ENCODE assay signal across 1 fruit fly cellular context in the genomic region with DNA sequence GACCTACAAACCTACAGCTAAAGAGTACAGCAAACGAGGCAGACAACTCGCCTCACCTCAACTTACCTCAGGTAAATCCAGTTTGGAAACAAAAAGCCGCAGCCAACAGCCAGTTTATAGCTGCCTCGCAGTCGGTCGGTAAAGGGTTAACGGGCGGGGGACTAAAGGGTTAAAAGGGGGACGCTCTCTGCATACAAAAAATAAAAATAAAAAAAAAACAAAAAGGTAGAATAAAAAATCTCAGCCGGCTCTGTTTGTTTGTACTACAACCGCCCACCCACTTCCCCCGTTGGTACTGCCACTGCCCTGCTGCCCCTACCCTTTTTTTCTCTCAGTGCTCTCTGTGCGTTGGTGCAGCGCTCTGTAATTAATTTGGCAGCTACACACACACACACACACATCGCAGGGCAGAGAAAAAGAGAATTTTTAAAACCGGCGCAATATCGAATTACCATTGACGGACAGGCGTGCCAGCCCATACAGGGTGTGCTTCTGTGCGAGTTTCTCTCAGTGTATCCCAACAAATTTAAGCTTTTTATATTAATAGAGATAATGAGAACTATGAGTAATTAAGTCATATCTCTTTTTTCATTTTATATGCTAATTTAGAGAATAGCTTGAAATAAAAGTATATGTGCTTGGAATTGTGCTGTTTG.
TF ChIP-seq lines count a peak whose summit lies in the region.

No protein-coding gene starts in this region.

TF ChIP-seq in whole organism, embryonic, 481 proteins besides CTCF, POLR2A, EP300 and RAD21 (continued from another document):
- TF ChIP-seq lbe (GFP tag; optimal IDR thresholded peaks at IDR 0.05; lab: Kevin White, UChicago) (no peak), Aef1 (GFP tag; IDR thresholded peaks at IDR 0.05; lab: Robert Waterston, UW) (peak; percentile 69), CG5245 (GFP tag; optimal IDR thresholded peaks at IDR 0.05; lab: Kevin White, UChicago) (no peak), cwo (GFP tag; optimal IDR thresholded peaks at IDR 0.05; lab: Kevin White, UChicago) (peak; percentile 6), CG33557 (GFP tag; optimal IDR thresholded peaks at IDR 0.05; lab: Kevin White, UChicago) (no peak), ftz-f1 (GFP tag; optimal IDR thresholded peaks at IDR 0.05; lab: Kevin White, UChicago) (no peak), Oaz (GFP tag; IDR thresholded peaks at IDR 0.05; lab: Robert Waterston, UW) (0 out of 2 replicates have a peak, but pooled peaks have one; percentile 6), Dll (GFP tag; IDR thresholded peaks at IDR 0.05; lab: Robert Waterston, UW; ENCODE audit: partially characterized antibody) (no peak), tgo (GFP tag; IDR thresholded peaks at IDR 0.05; lab: Robert Waterston, UW) (peak; percentile 83), Fer3 (tag; optimal IDR thresholded peaks at IDR 0.05; lab: Kevin White, UChicago) (no peak), gfzf (GFP tag; optimal IDR thresholded peaks at IDR 0.05; lab: Kevin White, UChicago) (no peak), chm (GFP tag; IDR thresholded peaks at IDR 0.05; lab: Robert Waterston, UW) (peak; percentile 82; the same call in 1 of the 2 replicates), cas (GFP tag; IDR thresholded peaks at IDR 0.05; lab: Robert Waterston, UW) (no peak), C15 (GFP tag; IDR thresholded peaks at IDR 0.05; lab: Robert Waterston, UW) (0 out of 3 replicates have a peak, but pooled peaks have one; percentile 48), CG7745 (tag; optimal IDR thresholded peaks at IDR 0.05; lab: Kevin White, UChicago) (no peak), btn (GFP tag; optimal IDR thresholded peaks at IDR 0.05; lab: Kevin White, UChicago) (no peak), gro (GFP tag; optimal IDR thresholded peaks at IDR 0.05; lab: Kevin White, UChicago) (no peak), sim (GFP tag; IDR thresholded peaks at IDR 0.05; lab: Robert Waterston, UW) (no peak), sqz (GFP tag; optimal IDR thresholded peaks at IDR 0.05; lab: Kevin White, UChicago) (peak; percentile 18), CG8359 (GFP tag; optimal IDR thresholded peaks at IDR 0.05; lab: Kevin White, UChicago; ENCODE audit: borderline replicate concordance) (no peak), CG17361 (GFP tag; IDR thresholded peaks at IDR 0.05; lab: Robert Waterston, UW) (no peak), dimm (GFP tag; IDR thresholded peaks at IDR 0.05; lab: Robert Waterston, UW) (0 out of 2 replicates have a peak, but pooled peaks have one; percentile 32), Vsx1 (GFP tag; optimal IDR thresholded peaks at IDR 0.05; lab: Kevin White, UChicago) (no peak), Sry-δ (GFP tag; optimal IDR thresholded peaks at IDR 0.05; lab: Kevin White, UChicago) (no peak), CG30020 (tag; optimal IDR thresholded peaks at IDR 0.05; lab: Kevin White, UChicago) (no peak), Hr3 (GFP tag; optimal IDR thresholded peaks at IDR 0.05; lab: Kevin White, UChicago) (no peak), CG10321 (GFP tag; IDR thresholded peaks at IDR 0.05; lab: Robert Waterston, UW) (0 out of 2 replicates have a peak, but pooled peaks have one; percentile 37), CG14860 (GFP tag; IDR thresholded peaks at IDR 0.05; lab: Robert Waterston, UW; ENCODE audit: partially characterized antibody) (no peak), CG8478 (optimal IDR thresholded peaks at IDR 0.05; lab: Kevin White, UChicago) (no peak), CG3281 (GFP tag; optimal IDR thresholded peaks at IDR 0.05; lab: Kevin White, UChicago) (no peak), CG30431 (GFP tag; optimal IDR thresholded peaks at IDR 0.05; lab: Kevin White, UChicago) (no peak), CG1832 (GFP tag; optimal IDR thresholded peaks at IDR 0.05; lab: Kevin White, UChicago) (no peak), CG15011 (GFP tag; optimal IDR thresholded peaks at IDR 0.05; lab: Kevin White, UChicago) (no peak), chif (GFP tag; optimal IDR thresholded peaks at IDR 0.05; lab: Kevin White, UChicago) (peak in 1 of 2 experiments; percentile 12), pho (GFP tag; optimal IDR thresholded peaks at IDR 0.05; lab: Kevin White, UChicago) (no peak), Stat92E (GFP tag; optimal IDR thresholded peaks at IDR 0.05; lab: Kevin White, UChicago) (no peak), CG2120 (GFP tag; optimal IDR thresholded peaks at IDR 0.05; lab: Kevin White, UChicago) (peak; percentile 29), Abd-B (GFP tag; optimal IDR thresholded peaks at IDR 0.05; lab: Kevin White, UChicago) (peak; percentile 16), dmrt11E (tag; optimal IDR thresholded peaks at IDR 0.05; lab: Kevin White, UChicago) (no peak), Fer2 (tag; optimal IDR thresholded peaks at IDR 0.05; lab: Kevin White, UChicago) (no peak), Myb (GFP tag; optimal IDR thresholded peaks at IDR 0.05; lab: Kevin White, UChicago) (no peak), CoRest (tag; optimal IDR thresholded peaks at IDR 0.05; lab: Kevin White, UChicago) (no peak), ttk (GFP tag; IDR thresholded peaks at IDR 0.05; lab: Robert Waterston, UW) (peak; percentile 79), tna (GFP tag; IDR thresholded peaks at IDR 0.05; lab: Robert Waterston, UW; ENCODE audit: partially characterized antibody) (no peak), CG9876 (GFP tag; optimal IDR thresholded peaks at IDR 0.05; lab: Kevin White, UChicago) (no peak), CG11723 (GFP tag; optimal IDR thresholded peaks at IDR 0.05; lab: Kevin White, UChicago) (no peak), cad (GFP tag; optimal IDR thresholded peaks at IDR 0.05; lab: Kevin White, UChicago) (no peak), YL-1 (GFP tag; optimal IDR thresholded peaks at IDR 0.05; lab: Kevin White, UChicago) (no peak), CG2712 (tag; optimal IDR thresholded peaks at IDR 0.05; lab: Kevin White, UChicago) (peak; percentile 2), disco-r (GFP tag; optimal IDR thresholded peaks at IDR 0.05; lab: Kevin White, UChicago) (no peak), CG12219 (GFP tag; optimal IDR thresholded peaks at IDR 0.05; lab: Kevin White, UChicago) (no peak), CG10959 (GFP tag; IDR thresholded peaks at IDR 0.05; lab: Robert Waterston, UW) (peak; percentile 46; the same call in 1 of the 2 replicates), CG14050 (GFP tag; IDR thresholded peaks at IDR 0.05; lab: Robert Waterston, UW) (peak; percentile 52; the same call in 1 of the 3 replicates), CG32532 (GFP tag; IDR thresholded peaks at IDR 0.05; lab: Robert Waterston, UW) (peak; percentile 78), schlank (tag; optimal IDR thresholded peaks at IDR 0.05; lab: Kevin White, UChicago) (no peak)
